Worm (Caenorhabditis elegans) whole organism, L3 larva: ENCODE data around the gene his-40.

Source experiments
- egl-27 ChIP-seq: sonication (generic microtip); optimal IDR thresholded peaks from 4 replicates; lab custom pipeline; 2017; ENCODE audit warnings: missing biosample characterization, missing genetic modification reagents, missing genetic modification characterization
- eor-1 ChIP-seq, 2 experiments: fragments of 150-350 bp; optimal IDR thresholded peaks; 2 replicates each; lab custom pipeline; 2014 to 2018; ENCODE audit warnings: missing biosample characterization in 2 of 2, missing genetic modification characterization in 2 of 2
- fkh-10 ChIP-seq: sonication (generic microtip); optimal IDR thresholded peaks from 2 replicates; lab custom pipeline; 2017; ENCODE audit warnings: missing biosample characterization, missing genetic modification reagents, missing genetic modification characterization
- fos-1 ChIP-seq: fragments of 150-350 bp; optimal IDR thresholded peaks from 2 replicates; lab custom pipeline; 2014; ENCODE audit warnings: missing biosample characterization, missing genetic modification characterization
- mdl-1 ChIP-seq: fragments of 150-350 bp; optimal IDR thresholded peaks from 2 replicates; lab custom pipeline; 2014; ENCODE audit warnings: missing biosample characterization, missing genetic modification characterization
- nhr-237 ChIP-seq: fragments of 150-350 bp; optimal IDR thresholded peaks from 2 replicates; lab custom pipeline; 2014; ENCODE audit warnings: missing biosample characterization, missing genetic modification characterization
- nhr-28 ChIP-seq: fragments of 150-350 bp; optimal IDR thresholded peaks from 2 replicates; lab custom pipeline; 2014; ENCODE audit warnings: missing biosample characterization, missing genetic modification characterization
- pqm-1 ChIP-seq: fragments of 150-350 bp; optimal IDR thresholded peaks from 2 replicates; lab custom pipeline; 2017; ENCODE audit warnings: missing biosample characterization, missing genetic modification characterization, inconsistent platforms
- skn-1 ChIP-seq: fragments of 150-350 bp; optimal IDR thresholded peaks from 2 replicates; lab custom pipeline; 2014; ENCODE audit warnings: missing biosample characterization, missing genetic modification characterization
- unc-62 ChIP-seq: fragments of 150-350 bp; sonication (generic microtip); optimal IDR thresholded peaks from 4 replicates; lab custom pipeline; 2014; ENCODE audit warnings: missing biosample characterization, missing genetic modification reagents, missing genetic modification characterization

- TF ChIP-seq mdl-1 (tag; lab: Kevin White, UChicago) (peak; percentile 12), skn-1 (no peak), fos-1 (no peak), nhr-237 (tag; lab: Kevin White, UChicago) (no peak), eor-1 (tag; optimal IDR thresholded peaks at IDR 0.05; lab: Kevin White, UChicago) (no peak), fkh-10 (GFP tag; lab: Kevin White, UChicago) (no peak), unc-62 (GFP tag; lab: Kevin White, UChicago) (no peak), pqm-1 (tag; lab: Kevin White, UChicago) (no peak), egl-27 (tag; lab: Kevin White, UChicago) (peak; percentile 30), nhr-28 (no peak)
These were observed 3.5 kb upstream of the his-40 start for ce11 chrX:7306434-7306833.
